Worm (Caenorhabditis elegans) whole organism, mixed stage, embryonic: Measurements from ENCODE around the gene F49H6.17.

Source experiments
- bed-3 ChIP-seq: fragments of 200-800 bp; sonication (Bioruptor generic); optimal IDR thresholded peaks from 3 replicates; lab custom pipeline; 2018; ENCODE audit warnings: mild to moderate bottlenecking, missing genetic modification characterization, moderate library complexity, missing compliant biosample characterization
- ceh-39 ChIP-seq: fragments of 150-350 bp; optimal IDR thresholded peaks from 2 replicates; lab custom pipeline; 2014; ENCODE audit warnings: missing biosample characterization, missing genetic modification characterization
- cnd-1 ChIP-seq: fragments of 200-800 bp; sonication (Bioruptor generic); optimal IDR thresholded peaks from 2 replicates; lab custom pipeline; 2018; ENCODE audit warnings: mild to moderate bottlenecking, missing genetic modification characterization, missing compliant biosample characterization
- lsy-2 ChIP-seq: fragments of 150-350 bp; optimal IDR thresholded peaks from 2 replicates; lab custom pipeline; 2014; ENCODE audit warnings: missing biosample characterization, missing genetic modification characterization
- mls-2 ChIP-seq: sonication (generic microtip); optimal IDR thresholded peaks from 2 replicates; lab custom pipeline; 2016; ENCODE audit warnings: mild to moderate bottlenecking, missing genetic modification characterization, moderate library complexity, missing compliant biosample characterization
- nhr-237 ChIP-seq: fragments of 150-350 bp; optimal IDR thresholded peaks from 2 replicates; lab custom pipeline; 2014; ENCODE audit warnings: missing biosample characterization, missing genetic modification characterization
- snpc-4 ChIP-seq: fragments of 150-350 bp; optimal IDR thresholded peaks from 2 replicates; lab custom pipeline; 2014; ENCODE audit warnings: missing biosample characterization, missing genetic modification characterization
- unc-39 ChIP-seq: fragments of 150-350 bp; optimal IDR thresholded peaks from 2 replicates; lab custom pipeline; 2014; ENCODE audit warnings: missing biosample characterization, missing genetic modification characterization
- unc-62 ChIP-seq: fragments of 150-350 bp; optimal IDR thresholded peaks from 2 replicates; lab custom pipeline; 2014; ENCODE audit warnings: missing biosample characterization, missing genetic modification reagents, missing genetic modification characterization
- ztf-11 ChIP-seq: fragments of 150-350 bp; optimal IDR thresholded peaks from 2 replicates; lab custom pipeline; 2014; ENCODE audit warnings: missing biosample characterization, missing genetic modification characterization

- TF ChIP-seq unc-62 (GFP tag; lab: Kevin White, UChicago) (no peak), bed-3 (no peak), nhr-237 (no peak), ztf-11 (tag; lab: Kevin White, UChicago) (no peak), mls-2 (tag; lab: Kevin White, UChicago) (no peak), unc-39 (no peak), ceh-39 (no peak), lsy-2 (tag; lab: Kevin White, UChicago) (no peak), cnd-1 (no peak), snpc-4 (tag; lab: Kevin White, UChicago) (no peak)
Observed at ce11 chrV:17042263-17042662, 22.5 kb downstream of the F49H6.17 start, which contains the start of gene hpo-33.
